Worm (Caenorhabditis elegans): Measurements from ENCODE around the gene F15E6.3.

ce11 chrIV:4264649-4265048 lies 30.0 kb upstream of the F15E6.3 start:
- TF ChIP-seq him-1 (tag; optimal IDR thresholded peaks at IDR 0.05) (no peak), Y56A3A.18 (GFP tag; IDR thresholded peaks at IDR 0.05) (no peak), hmg-1.2 (GFP tag; IDR thresholded peaks at IDR 0.05) (no peak), lag-1 (GFP tag; IDR thresholded peaks at IDR 0.05) (no peak), ekl-4 (GFP tag; IDR thresholded peaks at IDR 0.05) (no peak), nhr-27 (tag; optimal IDR thresholded peaks at IDR 0.05) (no peak), bed-2 (GFP tag; IDR thresholded peaks at IDR 0.05) (no peak), ztf-18 (tag; optimal IDR thresholded peaks at IDR 0.05) (no peak), lin-35 (GFP tag; optimal IDR thresholded peaks at IDR 0.05) (no peak), ceh-91 (GFP tag; IDR thresholded peaks at IDR 0.05) (no peak), C06A6.2 (GFP tag; conservative IDR thresholded peaks at IDR 0.05) (no peak)
